Worm (Caenorhabditis elegans) whole organism, midembryonic: ENCODE results near the gene F10D2.10.

Experiments
- T22C8.4 ChIP-seq: fragments of 200-800 bp; sonication (Bioruptor generic); IDR thresholded peaks from 2 replicates; pipeline ENCODE4 v1.3.6; 2022; ENCODE audit warnings: missing genetic modification characterization, missing compliant biosample characterization
- med-1 ChIP-seq: sonication (generic microtip); optimal IDR thresholded peaks from 2 replicates; lab custom pipeline; 2017; ENCODE audit warnings: missing genetic modification characterization, mild to moderate bottlenecking, missing compliant biosample characterization, antibody characterized with exemption, missing genetic modification reagents; ENCODE audit not compliant: insufficient read depth
- tab-1 ChIP-seq: fragments of 200-800 bp; sonication (Bioruptor generic); IDR thresholded peaks from 2 replicates; pipeline ENCODE4 v1.3.6; 2022; ENCODE audit warnings: missing genetic modification characterization, missing compliant biosample characterization

ce11 chrV:7175201-7175600 lies 19.2 kb upstream of the F10D2.10 start, which contains the start of gene lgc-39:
- TF ChIP-seq med-1 (no peak), tab-1 (GFP tag; lab: Robert Waterston, UW) (no peak), T22C8.4 (GFP tag; lab: Robert Waterston, UW) (no peak)
